Worm (Caenorhabditis elegans) whole organism, L2 larva: ENCODE results near the gene srh-304.

Experiments
- C34F6.9 ChIP-seq: fragments of 150-350 bp; optimal IDR thresholded peaks from 2 replicates; lab custom pipeline; 2014; ENCODE audit warnings: missing biosample characterization, missing genetic modification characterization
- F13H6.1 ChIP-seq: sonication (generic microtip); optimal IDR thresholded peaks from 2 replicates; lab custom pipeline; 2016; ENCODE audit warnings: missing genetic modification characterization, missing compliant biosample characterization
- Y55F3AM.14 ChIP-seq: fragments of 200-800 bp; sonication (Bioruptor generic); optimal IDR thresholded peaks from 2 replicates; lab custom pipeline; 2018; ENCODE audit warnings: mild to moderate bottlenecking, missing genetic modification characterization, missing compliant biosample characterization
- alr-1 ChIP-seq: fragments of 150-350 bp; optimal IDR thresholded peaks from 2 replicates; lab custom pipeline; 2014; ENCODE audit warnings: missing biosample characterization, missing genetic modification characterization
- aly-2 ChIP-seq: fragments of 150-350 bp; optimal IDR thresholded peaks from 2 replicates; lab custom pipeline; 2014; ENCODE audit warnings: missing biosample characterization, missing genetic modification characterization
- ama-1 ChIP-seq: fragments of 150-350 bp; optimal IDR thresholded peaks from 2 replicates; lab custom pipeline; 2018; ENCODE audit warnings: inconsistent platforms
- blmp-1 ChIP-seq: sonication (generic microtip); optimal IDR thresholded peaks from 2 replicates; lab custom pipeline; 2017; ENCODE audit warnings: missing genetic modification characterization, mild to moderate bottlenecking, missing compliant biosample characterization, antibody characterized with exemption, moderate library complexity; ENCODE audit not compliant: insufficient read depth
- ceh-16 ChIP-seq: fragments of 150-350 bp; optimal IDR thresholded peaks from 2 replicates; lab custom pipeline; 2014; ENCODE audit warnings: missing biosample characterization, missing genetic modification characterization
- crh-2 ChIP-seq: sonication (generic microtip); optimal IDR thresholded peaks from 2 replicates; lab custom pipeline; 2017; ENCODE audit warnings: missing biosample characterization, missing genetic modification characterization
- dmd-4 ChIP-seq: sonication (generic microtip); optimal IDR thresholded peaks from 2 replicates; lab custom pipeline; 2017; ENCODE audit warnings: missing biosample characterization, missing genetic modification characterization
- egl-27 ChIP-seq: sonication (generic microtip); optimal IDR thresholded peaks from 3 replicates; lab custom pipeline; 2017; ENCODE audit warnings: missing biosample characterization, missing genetic modification reagents, missing genetic modification characterization
- elt-1 ChIP-seq: fragments of 150-350 bp; optimal IDR thresholded peaks from 2 replicates; lab custom pipeline; 2014; ENCODE audit warnings: missing biosample characterization, missing genetic modification characterization
- elt-3 ChIP-seq: sonication (generic microtip); optimal IDR thresholded peaks from 2 replicates; lab custom pipeline; 2017; ENCODE audit warnings: missing biosample characterization, missing genetic modification characterization
- fos-1 ChIP-seq: fragments of 150-350 bp; optimal IDR thresholded peaks from 2 replicates; lab custom pipeline; 2014; ENCODE audit warnings: missing biosample characterization, missing genetic modification characterization
- lin-13 ChIP-seq: fragments of 150-350 bp; optimal IDR thresholded peaks from 2 replicates; lab custom pipeline; 2014; ENCODE audit warnings: missing biosample characterization, missing genetic modification reagents, missing genetic modification characterization
- lsy-2 ChIP-seq, 2 experiments: fragments of 150-350 bp in 1 of 2; sonication (generic microtip) in 1 of 2; optimal IDR thresholded peaks; 2 replicates each; lab custom pipeline; 2014 to 2017; ENCODE audit warnings: missing biosample characterization in 2 of 2, missing genetic modification characterization in 2 of 2
- mab-5 ChIP-seq: fragments of 150-350 bp; optimal IDR thresholded peaks from 2 replicates; lab custom pipeline; 2014; ENCODE audit warnings: missing biosample characterization, missing genetic modification characterization
- mbf-1 ChIP-seq: sonication (generic microtip); optimal IDR thresholded peaks from 2 replicates; lab custom pipeline; 2017; ENCODE audit warnings: missing biosample characterization, missing genetic modification characterization
- mdl-1 ChIP-seq, 2 experiments: fragments of 150-350 bp in 1 of 2; sonication (generic microtip) in 1 of 2; optimal IDR thresholded peaks; 2 replicates each; lab custom pipeline; 2017; ENCODE audit warnings: missing biosample characterization in 2 of 2, missing genetic modification characterization in 2 of 2
- nhr-10 ChIP-seq: sonication (generic microtip); optimal IDR thresholded peaks from 2 replicates; lab custom pipeline; 2017; ENCODE audit warnings: missing biosample characterization, missing genetic modification characterization
- nhr-11 ChIP-seq: fragments of 150-350 bp; optimal IDR thresholded peaks from 2 replicates; lab custom pipeline; 2014; ENCODE audit warnings: missing biosample characterization, missing genetic modification characterization
- nhr-12 ChIP-seq: fragments of 150-350 bp; optimal IDR thresholded peaks from 2 replicates; lab custom pipeline; 2014; ENCODE audit warnings: missing biosample characterization, missing genetic modification characterization
- nhr-129 ChIP-seq: fragments of 150-350 bp; optimal IDR thresholded peaks from 2 replicates; lab custom pipeline; 2014; ENCODE audit warnings: missing biosample characterization, missing genetic modification characterization
- nhr-23 ChIP-seq: fragments of 150-350 bp; optimal IDR thresholded peaks from 2 replicates; lab custom pipeline; 2014; ENCODE audit warnings: missing biosample characterization, missing genetic modification reagents, missing genetic modification characterization
- nhr-25 ChIP-seq: fragments of 150-350 bp; sonication (generic microtip); optimal IDR thresholded peaks from 3 replicates; lab custom pipeline; 2014; ENCODE audit warnings: missing biosample characterization, missing genetic modification characterization
- nhr-6 ChIP-seq: fragments of 150-350 bp; optimal IDR thresholded peaks from 2 replicates; lab custom pipeline; 2014; ENCODE audit warnings: missing biosample characterization, missing genetic modification characterization
- nhr-77 ChIP-seq: fragments of 150-350 bp; optimal IDR thresholded peaks from 2 replicates; lab custom pipeline; 2014; ENCODE audit warnings: missing biosample characterization, missing genetic modification characterization
- peb-1 ChIP-seq: fragments of 150-350 bp; optimal IDR thresholded peaks from 2 replicates; lab custom pipeline; 2014; ENCODE audit warnings: missing biosample characterization, missing genetic modification characterization
- sem-4 ChIP-seq: fragments of 150-350 bp; optimal IDR thresholded peaks from 2 replicates; lab custom pipeline; 2014; ENCODE audit warnings: missing biosample characterization, missing genetic modification reagents, missing genetic modification characterization
- sma-9 ChIP-seq, 2 experiments: fragments of 150-350 bp in 1 of 2; sonication (generic microtip) in 1 of 2; optimal IDR thresholded peaks; 2 replicates each; lab custom pipeline; 2014 to 2016; ENCODE audit warnings: missing genetic modification characterization in 2 of 2, mild to moderate bottlenecking in 1 of 2, missing biosample characterization in 1 of 2, missing compliant biosample characterization in 1 of 2, missing genetic modification reagents in 1 of 2, moderate library complexity in 1 of 2
- snpc-4 ChIP-seq: fragments of 150-350 bp; optimal IDR thresholded peaks from 2 replicates; lab custom pipeline; 2014; ENCODE audit warnings: missing biosample characterization, missing genetic modification characterization
- unc-39 ChIP-seq: fragments of 150-350 bp; optimal IDR thresholded peaks from 2 replicates; lab custom pipeline; 2014; ENCODE audit warnings: missing biosample characterization, missing genetic modification characterization
- unc-55 ChIP-seq: fragments of 150-350 bp; sonication (generic microtip); optimal IDR thresholded peaks from 3 replicates; lab custom pipeline; 2014; ENCODE audit warnings: missing biosample characterization, missing genetic modification reagents, missing genetic modification characterization
- zag-1 ChIP-seq: fragments of 150-350 bp; optimal IDR thresholded peaks from 2 replicates; lab custom pipeline; 2014; ENCODE audit warnings: missing biosample characterization, missing genetic modification characterization
- ztf-1 ChIP-seq: fragments of 200-800 bp; sonication (Bioruptor generic); conservative IDR thresholded peaks from 2 replicates; pipeline ENCODE4 v1.3.6; 2022; ENCODE audit warnings: missing genetic modification characterization, missing compliant biosample characterization
- ztf-11 ChIP-seq: sonication (generic microtip); optimal IDR thresholded peaks from 2 replicates; lab custom pipeline; 2017; ENCODE audit warnings: missing biosample characterization, missing genetic modification characterization
- ztf-4 ChIP-seq: fragments of 150-350 bp; optimal IDR thresholded peaks from 2 replicates; lab custom pipeline; 2014; ENCODE audit warnings: missing biosample characterization, missing genetic modification characterization

The srh-304 gene

ce11 chrV:17824610-17825009 is 3.8 kb upstream of the srh-304 start, which contains the start of gene srh-301:
TSS of gene srh-301 (plus strand) at chrV:17824910.
- TF ChIP-seq nhr-6 (tag; lab: Kevin White, UChicago): no peak
- no peak for TF ChIP-seq nhr-10 (tag; lab: Kevin White, UChicago)
- no peak for TF ChIP-seq unc-55 (GFP tag; lab: Kevin White, UChicago)
- no peak for TF ChIP-seq nhr-11 (tag; lab: Kevin White, UChicago)
- TF ChIP-seq alr-1 (tag; lab: Kevin White, UChicago): no peak
- no peak for TF ChIP-seq elt-3
- TF ChIP-seq fos-1: no peak
- no peak for TF ChIP-seq peb-1 (tag; lab: Kevin White, UChicago)
- no peak for TF ChIP-seq blmp-1 (tag; lab: Kevin White, UChicago)

ce11 chrV:17831350-17831749 is 2.9 kb downstream of the srh-304 start, which contains the start of gene srh-303:
TSS of gene srh-303 (plus strand) at chrV:17831650.
- no peak for TF ChIP-seq unc-39 (tag; lab: Kevin White, UChicago)
- TF ChIP-seq nhr-12 (tag; lab: Kevin White, UChicago): no peak
- TF ChIP-seq lin-13: no peak
- TF ChIP-seq mdl-1 (tag; optimal IDR thresholded peaks at IDR 0.05; lab: Kevin White, UChicago): no peak
- TF ChIP-seq fos-1: no peak
- TF ChIP-seq sem-4: no peak
- no peak for TF ChIP-seq nhr-25
- no peak for TF ChIP-seq F13H6.1 (tag; lab: Kevin White, UChicago)
- no peak for TF ChIP-seq mbf-1 (tag; lab: Kevin White, UChicago)
- TF ChIP-seq snpc-4: no peak
- TF ChIP-seq crh-2: no peak
- no peak for TF ChIP-seq ztf-11 (tag; lab: Kevin White, UChicago)
- TF ChIP-seq nhr-6 (tag; lab: Kevin White, UChicago): no peak

DNA sequence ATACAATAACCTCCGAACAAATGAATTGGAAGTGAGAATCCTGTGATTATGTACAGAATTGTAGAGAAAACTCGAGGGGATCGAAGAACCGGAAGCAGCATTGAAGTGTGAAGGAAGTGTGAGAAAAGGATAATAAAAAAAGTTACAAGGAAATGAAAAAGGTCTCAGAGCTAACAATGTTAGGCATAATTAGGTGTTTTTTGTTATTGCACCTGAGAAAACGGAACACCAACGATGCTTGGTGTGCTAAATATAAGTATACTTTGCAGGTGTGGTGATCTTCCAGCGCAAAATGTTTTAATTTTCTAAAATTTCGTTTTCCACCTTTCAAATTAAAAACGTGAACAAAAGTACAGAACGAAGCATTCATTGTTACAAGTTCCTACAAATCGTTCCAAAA is 15.7 kb downstream of the srh-304 start, which contains the start of gene srh-286:
TSS of gene srh-286 (minus strand) at position 101 of the 400 bp plus-strand sequence.
- no peak for TF ChIP-seq lin-13
- no peak for TF ChIP-seq mab-5 (tag; lab: Kevin White, UChicago)
- no peak for TF ChIP-seq elt-3
- no peak for TF ChIP-seq ztf-1 (GFP tag; lab: Robert Waterston, UW)
- no peak for TF ChIP-seq fos-1
- TF ChIP-seq crh-2: no peak
- TF ChIP-seq alr-1 (tag; lab: Kevin White, UChicago): no peak
- TF ChIP-seq egl-27: no peak
- TF ChIP-seq mdl-1 (tag; optimal IDR thresholded peaks at IDR 0.05; lab: Kevin White, UChicago): no peak
- TF ChIP-seq sma-9 (GFP tag; optimal IDR thresholded peaks at IDR 0.05; lab: Kevin White, UChicago): no peak
- no peak for TF ChIP-seq sma-9 (tag; optimal IDR thresholded peaks at IDR 0.05; lab: Kevin White, UChicago)
- no peak for TF ChIP-seq ztf-4 (tag; lab: Kevin White, UChicago)
- TF ChIP-seq aly-2 (tag; lab: Kevin White, UChicago): no peak
- no peak for TF ChIP-seq lsy-2 (tag; optimal IDR thresholded peaks at IDR 0.05; lab: Kevin White, UChicago)
- no peak for TF ChIP-seq nhr-6 (tag; lab: Kevin White, UChicago)
- TF ChIP-seq nhr-129: no peak
- TF ChIP-seq C34F6.9: no peak
- TF ChIP-seq ceh-16: no peak

- TF ChIP-seq sma-9 (GFP tag; optimal IDR thresholded peaks at IDR 0.05; lab: Kevin White, UChicago) (no peak), sma-9 (tag; optimal IDR thresholded peaks at IDR 0.05; lab: Kevin White, UChicago) (no peak), Y55F3AM.14 (GFP tag; lab: Kevin White, UChicago) (no peak)
Observed at ce11 chrV:17845370-17845967, 17.1 kb downstream of the srh-304 start.

DNA sequence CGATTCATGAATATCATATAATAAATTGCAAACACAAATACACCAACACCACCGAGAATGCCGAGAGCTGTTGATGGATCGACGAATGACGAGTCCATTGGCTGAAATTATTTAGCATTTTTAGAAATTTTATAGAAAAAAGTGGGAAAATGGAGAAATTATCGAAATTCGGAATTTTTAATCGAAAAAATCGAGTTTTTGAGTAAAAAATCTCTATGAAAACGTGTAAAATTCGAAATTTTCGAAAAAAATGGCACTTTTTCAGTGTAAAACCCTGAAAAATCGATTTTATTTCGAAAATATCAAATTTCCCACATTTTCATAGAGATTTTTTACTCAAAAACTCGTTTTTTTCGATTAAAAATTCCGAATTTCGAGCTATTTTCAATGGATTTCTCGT is 27.5 kb downstream of the srh-304 start, which contains the start of gene tcc-1:
TSS of gene tcc-1 (minus strand) at position 101 of the 400 bp plus-strand sequence.
- TF ChIP-seq nhr-77 (tag; lab: Kevin White, UChicago) (no peak), elt-3 (no peak), nhr-23 (no peak), elt-1 (tag; lab: Kevin White, UChicago) (no peak), ama-1 (lab: Kevin White, UChicago) (no peak), nhr-11 (tag; lab: Kevin White, UChicago) (no peak), dmd-4 (tag; lab: Kevin White, UChicago) (no peak), F13H6.1 (tag; lab: Kevin White, UChicago) (no peak), ztf-1 (GFP tag; lab: Robert Waterston, UW) (no peak), C34F6.9 (no peak), nhr-25 (no peak), zag-1 (tag; lab: Kevin White, UChicago) (no peak), alr-1 (tag; lab: Kevin White, UChicago) (no peak), lsy-2 (tag; optimal IDR thresholded peaks at IDR 0.05; lab: Kevin White, UChicago) (no peak), mab-5 (tag; lab: Kevin White, UChicago) (no peak), mdl-1 (tag; optimal IDR thresholded peaks at IDR 0.05; lab: Kevin White, UChicago) (no peak)
